Fruit fly (Drosophila melanogaster) whole organism, embryonic: ENCODE results near the gene CG13896.

ENCODE experiments used
- CG10267 ChIP-seq: fragments of 200-800 bp; sonication (Bioruptor generic); optimal IDR thresholded peaks from 2 replicates; lab custom pipeline; 2018; ENCODE audit warnings: missing biosample characterization, mild to moderate bottlenecking, missing genetic modification characterization, moderate library complexity
- CG10366 ChIP-seq: fragments of 200-800 bp; sonication (Bioruptor generic); IDR thresholded peaks from 2 replicates; pipeline ENCODE4 v1.3.6; 2022; ENCODE audit warnings: missing biosample characterization, missing genetic modification characterization
- CG11695 ChIP-seq: fragments of 200-800 bp; sonication (Bioruptor generic); IDR thresholded peaks from 3 replicates; pipeline ENCODE4 v1.3.6; 2022; ENCODE audit warnings: missing biosample characterization, missing genetic modification characterization
- CG12155 ChIP-seq: fragments of 200-800 bp; sonication (Bioruptor generic); optimal IDR thresholded peaks from 3 replicates; lab custom pipeline; 2016; ENCODE audit warnings: missing biosample characterization, missing genetic modification characterization
- CG14860 ChIP-seq: fragments of 200-800 bp; sonication (Bioruptor generic); IDR thresholded peaks from 3 replicates; pipeline ENCODE4 v1.3.6; 2022; ENCODE audit warnings: missing biosample characterization, missing genetic modification characterization; ENCODE audit not compliant: partially characterized antibody
- CG1603 ChIP-seq: fragments of 200-800 bp; sonication (Bioruptor generic); optimal IDR thresholded peaks from 2 replicates; lab custom pipeline; 2019; ENCODE audit warnings: missing biosample characterization, mild to moderate bottlenecking, missing genetic modification characterization, moderate library complexity
- CG17568 ChIP-seq: fragments of 200-800 bp; sonication (Bioruptor generic); optimal IDR thresholded peaks from 2 replicates; lab custom pipeline; 2018; ENCODE audit warnings: missing biosample characterization, mild to moderate bottlenecking, missing genetic modification characterization, moderate library complexity
- CG17612 ChIP-seq: fragments of 200-800 bp; sonication (Bioruptor generic); IDR thresholded peaks from 2 replicates; pipeline ENCODE4 v1.3.6; 2022; ENCODE audit warnings: missing biosample characterization, missing genetic modification characterization
- CG18764 ChIP-seq: fragments of 200-800 bp; sonication (Bioruptor generic); optimal IDR thresholded peaks from 3 replicates; lab custom pipeline; 2016; ENCODE audit warnings: missing biosample characterization, missing genetic modification characterization
- CG2116 ChIP-seq: fragments of 200-800 bp; sonication (Bioruptor generic); optimal IDR thresholded peaks from 3 replicates; lab custom pipeline; 2018; ENCODE audit warnings: missing biosample characterization, mild to moderate bottlenecking, missing genetic modification characterization
- CG30403 ChIP-seq: fragments of 200-800 bp; sonication (Bioruptor generic); optimal IDR thresholded peaks from 3 replicates; lab custom pipeline; 2016; ENCODE audit warnings: missing biosample characterization, missing genetic modification characterization
- CG31224 ChIP-seq: fragments of 200-800 bp; sonication (Bioruptor generic); IDR thresholded peaks from 2 replicates; pipeline ENCODE4 v1.3.6; 2022; ENCODE audit warnings: missing biosample characterization, missing genetic modification characterization
- CG31365 ChIP-seq: fragments of 200-800 bp; sonication (Bioruptor generic); optimal IDR thresholded peaks from 2 replicates; lab custom pipeline; 2018; ENCODE audit warnings: missing biosample characterization, mild to moderate bottlenecking, missing genetic modification characterization
- CG42726 ChIP-seq: fragments of 200-800 bp; sonication (Bioruptor generic); IDR thresholded peaks from 2 replicates; pipeline ENCODE4 v1.3.6; 2022; ENCODE audit warnings: missing biosample characterization, missing genetic modification characterization; ENCODE audit not compliant: partially characterized antibody
- CG4404 ChIP-seq: fragments of 200-800 bp; sonication (Bioruptor generic); IDR thresholded peaks from 2 replicates; pipeline ENCODE4 v1.3.6; 2022; ENCODE audit warnings: missing biosample characterization, missing genetic modification characterization
- CG4424 ChIP-seq: fragments of 200-800 bp; sonication (Bioruptor generic); optimal IDR thresholded peaks from 3 replicates; lab custom pipeline; 2016; ENCODE audit warnings: missing biosample characterization, missing genetic modification characterization
- CG6254 ChIP-seq: fragments of 200-800 bp; sonication (Bioruptor generic); optimal IDR thresholded peaks from 3 replicates; lab custom pipeline; 2017; ENCODE audit warnings: mild to moderate bottlenecking, missing biosample characterization, missing genetic modification reagents, missing genetic modification characterization
- CG6272 ChIP-seq: fragments of 200-800 bp; sonication (Bioruptor generic); IDR thresholded peaks from 2 replicates; pipeline ENCODE4 v1.3.6; 2022; ENCODE audit warnings: missing biosample characterization, missing genetic modification characterization
- CG6791 ChIP-seq: fragments of 200-800 bp; sonication (Bioruptor generic); IDR thresholded peaks from 3 replicates; pipeline ENCODE4 v1.3.6; 2022; ENCODE audit warnings: missing biosample characterization, missing genetic modification characterization; ENCODE audit not compliant: partially characterized antibody
- CG7745 ChIP-seq: fragments of 200-800 bp; sonication (Bioruptor generic); optimal IDR thresholded peaks from 2 replicates; lab custom pipeline; 2018; ENCODE audit warnings: missing biosample characterization, mild to moderate bottlenecking, missing genetic modification characterization, moderate library complexity
- CG7987 ChIP-seq: fragments of 200-800 bp; sonication (Bioruptor generic); optimal IDR thresholded peaks from 2 replicates; lab custom pipeline; 2018; ENCODE audit warnings: missing biosample characterization, mild to moderate bottlenecking, missing genetic modification characterization, moderate library complexity
- CG8924 ChIP-seq: fragments of 200-800 bp; optimal IDR thresholded peaks from 3 replicates; lab custom pipeline; 2019; ENCODE audit warnings: missing biosample characterization, mild to moderate bottlenecking, missing genetic modification characterization, moderate library complexity
- CG9876 ChIP-seq: fragments of 200-800 bp; sonication (Bioruptor generic); optimal IDR thresholded peaks from 2 replicates; lab custom pipeline; 2016; ENCODE audit warnings: missing biosample characterization, missing genetic modification characterization
- CoRest ChIP-seq: fragments of 200-800 bp; sonication (Bioruptor generic); optimal IDR thresholded peaks from 3 replicates; lab custom pipeline; 2018; ENCODE audit warnings: missing biosample characterization, mild to moderate bottlenecking, missing genetic modification characterization, moderate library complexity
- Doc3 ChIP-seq: fragments of 200-800 bp; sonication (Bioruptor generic); IDR thresholded peaks from 3 replicates; pipeline ENCODE4 v1.3.6; 2022; ENCODE audit warnings: missing biosample characterization, missing genetic modification characterization; ENCODE audit not compliant: partially characterized antibody
- Elba2 ChIP-seq: fragments of 200-800 bp; sonication (Bioruptor generic); optimal IDR thresholded peaks from 3 replicates; lab custom pipeline; 2016; ENCODE audit warnings: missing biosample characterization, missing genetic modification characterization
- Mad ChIP-seq: fragments of 200-800 bp; sonication (Bioruptor generic); optimal IDR thresholded peaks from 2 replicates; lab custom pipeline; 2016; ENCODE audit warnings: missing biosample characterization, missing genetic modification characterization
- Med ChIP-seq: fragments of 200-800 bp; sonication (Bioruptor generic); peaks from one replicate; lab custom pipeline; 2016; ENCODE audit warnings: missing biosample characterization, missing genetic modification characterization, mild to moderate bottlenecking, inconsistent platforms, moderate library complexity
- Poxn ChIP-seq: fragments of 200-800 bp; sonication (Bioruptor generic); IDR thresholded peaks from 2 replicates; pipeline ENCODE4 v1.3.6; 2022; ENCODE audit warnings: missing biosample characterization, missing genetic modification characterization
- Ravus ChIP-seq: fragments of 200-800 bp; sonication (Bioruptor generic); IDR thresholded peaks from 2 replicates; pipeline ENCODE4 v1.3.6; 2022; ENCODE audit warnings: missing biosample characterization, missing genetic modification characterization
- Scr ChIP-seq: fragments of 200-800 bp; sonication (Bioruptor generic); IDR thresholded peaks from 2 replicates; pipeline ENCODE4 v1.3.6; 2022; ENCODE audit warnings: missing biosample characterization, missing genetic modification characterization; ENCODE audit not compliant: partially characterized antibody
- Trl ChIP-seq, 3 experiments: fragments of >200 bp in 2 of 3; fragments of 200-800 bp in 1 of 3; sonication (Bioruptor generic) in 1 of 3; optimal IDR thresholded peaks; 2 replicates in 1 of 3; 3 replicates in 2 of 3; lab custom pipeline; 2016 to 2017; ENCODE audit warnings: missing biosample characterization in 1 of 3, missing genetic modification characterization in 1 of 3
- aop ChIP-seq: fragments of 200-800 bp; sonication (Bioruptor generic); IDR thresholded peaks from 2 replicates; pipeline ENCODE4 v1.3.6; 2022; ENCODE audit warnings: missing biosample characterization, missing genetic modification characterization
- bowl ChIP-seq: fragments of 200-800 bp; sonication (Bioruptor generic); IDR thresholded peaks from 2 replicates; pipeline ENCODE4 v1.3.6; 2022; ENCODE audit warnings: missing biosample characterization, missing genetic modification characterization
- corto ChIP-seq: fragments of 200-800 bp; sonication (Bioruptor generic); optimal IDR thresholded peaks from 2 replicates; lab custom pipeline; 2016; ENCODE audit warnings: missing biosample characterization, mild to moderate bottlenecking, missing genetic modification characterization, moderate library complexity
- dan ChIP-seq: fragments of 200-800 bp; sonication (Bioruptor generic); IDR thresholded peaks from 2 replicates; pipeline ENCODE4 v1.3.6; 2022; ENCODE audit warnings: missing biosample characterization, missing genetic modification characterization
- dmrt11E ChIP-seq: fragments of 200-800 bp; sonication (Bioruptor generic); optimal IDR thresholded peaks from 3 replicates; lab custom pipeline; 2018; ENCODE audit warnings: missing biosample characterization, mild to moderate bottlenecking, missing genetic modification characterization, moderate library complexity
- gcm2 ChIP-seq: fragments of 200-800 bp; sonication (Bioruptor generic); optimal IDR thresholded peaks from 2 replicates; lab custom pipeline; 2016; ENCODE audit warnings: missing biosample characterization, missing genetic modification characterization
- gsb-n ChIP-seq: fragments of 200-800 bp; sonication (Bioruptor generic); optimal IDR thresholded peaks from 3 replicates; lab custom pipeline; 2018; ENCODE audit warnings: missing biosample characterization, mild to moderate bottlenecking, missing genetic modification characterization
- hbn ChIP-seq: fragments of 200-800 bp; sonication (Bioruptor generic); IDR thresholded peaks from 2 replicates; pipeline ENCODE4 v1.3.6; 2022; ENCODE audit warnings: missing biosample characterization, missing genetic modification characterization; ENCODE audit not compliant: partially characterized antibody
- ken ChIP-seq: fragments of 200-800 bp; sonication (Bioruptor generic); IDR thresholded peaks from 3 replicates; pipeline ENCODE4 v1.3.6; 2022; ENCODE audit warnings: missing biosample characterization, missing genetic modification characterization
- lbe ChIP-seq: fragments of 200-800 bp; sonication (Bioruptor generic); optimal IDR thresholded peaks from 2 replicates; lab custom pipeline; 2016; ENCODE audit warnings: missing biosample characterization, mild to moderate bottlenecking, missing genetic modification characterization
- lmd ChIP-seq: fragments of 200-800 bp; sonication (Bioruptor generic); IDR thresholded peaks from 2 replicates; pipeline ENCODE4 v1.3.6; 2022; ENCODE audit warnings: missing biosample characterization, missing genetic modification characterization
- otp ChIP-seq: fragments of 200-800 bp; sonication (Bioruptor generic); IDR thresholded peaks from 3 replicates; pipeline ENCODE4, ENCODE4 v1.3.6; 2022; ENCODE audit warnings: missing biosample characterization, missing genetic modification characterization
- pan ChIP-seq, 4 experiments: fragments of >200 bp in 3 of 4; fragments of 200-800 bp in 1 of 4; sonication (Bioruptor generic) in 1 of 4; optimal IDR thresholded peaks in 3 of 4; IDR thresholded peaks in 1 of 4; 2 replicates each; pipeline versions ENCODE4 v1.3.6 to Lab custom; 2017 to 2022; ENCODE audit warnings: missing biosample characterization in 2 of 4, missing genetic modification characterization in 2 of 4, mixed read lengths in 1 of 4
- pum ChIP-seq: fragments of 200-800 bp; sonication (Bioruptor generic); optimal IDR thresholded peaks from 2 replicates; lab custom pipeline; 2016; ENCODE audit warnings: missing biosample characterization, missing genetic modification characterization
- z ChIP-seq: fragments of 200-800 bp; sonication (Bioruptor generic); IDR thresholded peaks from 3 replicates; pipeline ENCODE4 v1.3.6; 2022; ENCODE audit warnings: missing biosample characterization, missing genetic modification characterization

CG13896 gene

DNA sequence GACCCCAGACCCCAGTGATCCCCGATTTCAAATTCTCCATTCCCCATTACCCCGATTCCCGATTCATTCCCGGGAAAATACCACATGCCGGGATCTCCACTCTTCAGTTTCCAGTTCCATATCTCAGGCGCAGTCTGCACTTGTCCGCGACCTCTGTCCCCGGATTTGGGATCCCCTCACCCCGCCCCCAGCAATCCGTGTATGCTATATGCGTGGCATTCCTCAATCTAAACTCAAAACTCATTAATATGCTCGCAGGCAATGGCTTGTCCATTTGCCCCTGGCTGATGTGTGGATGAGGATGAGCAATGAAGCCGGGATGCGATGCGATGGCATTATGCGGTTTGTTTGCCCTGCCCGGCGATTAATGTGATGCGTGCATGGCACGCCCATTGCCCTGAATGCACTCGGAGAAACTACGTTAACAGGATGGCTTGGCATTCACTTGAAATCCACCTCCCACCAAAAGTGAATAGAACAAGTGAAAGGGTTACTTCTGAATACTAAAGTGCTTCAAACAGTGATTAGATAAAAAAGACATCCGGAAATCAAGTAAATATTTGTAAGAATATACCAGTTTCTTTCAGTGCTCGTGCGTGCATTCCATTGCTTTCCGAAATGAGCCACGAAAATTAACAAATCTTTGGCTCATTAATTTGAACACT is 14.0 kb upstream of the CG13896 start (continued):
- TF ChIP-seq otp (GFP tag; lab: Robert Waterston, UW), result peak; percentile 92
- TF ChIP-seq CG42726 (GFP tag; lab: Robert Waterston, UW), result no peak
- peak; percentile 73 for TF ChIP-seq CoRest (tag; lab: Kevin White, UChicago)
- TF ChIP-seq CG11695 (GFP tag; lab: Robert Waterston, UW), result peak; percentile 70; the same call in 2 of the 3 replicates
- peak; percentile 20 for TF ChIP-seq gcm2 (GFP tag; lab: Kevin White, UChicago)
- no peak for TF ChIP-seq CG31224
- peak; percentile 83 for TF ChIP-seq CG8924 (tag; lab: Kevin White, UChicago)
- TF ChIP-seq corto (GFP tag; lab: Kevin White, UChicago), result peak; percentile 63
- TF ChIP-seq CG6254 (GFP tag; lab: Kevin White, UChicago), result peak; percentile 65
- peak; percentile 76 for TF ChIP-seq Mad
- TF ChIP-seq CG7745 (tag; lab: Kevin White, UChicago), result peak; percentile 57
- no peak; the same call in 1 of the 2 replicates for TF ChIP-seq CG17612 (GFP tag; lab: Robert Waterston, UW)
- TF ChIP-seq Ravus, result no peak
- peak; percentile 34; the same call in 1 of the 2 replicates for TF ChIP-seq lmd (GFP tag; lab: Robert Waterston, UW)
- TF ChIP-seq ken (GFP tag; lab: Robert Waterston, UW), result peak; percentile 74; the same call in 2 of the 3 replicates
- TF ChIP-seq CG10366 (GFP tag; lab: Robert Waterston, UW), result peak; percentile 63
- TF ChIP-seq CG14860 (GFP tag; lab: Robert Waterston, UW), result no peak
- peak; percentile 87 for TF ChIP-seq CG10267 (tag; lab: Kevin White, UChicago)
- TF ChIP-seq lbe (GFP tag; lab: Kevin White, UChicago), result peak; percentile 72
- TF ChIP-seq bowl (GFP tag; lab: Robert Waterston, UW), result no peak
- TF ChIP-seq Scr (GFP tag; lab: Robert Waterston, UW), result no peak
- TF ChIP-seq gsb-n (tag; lab: Kevin White, UChicago), result peak; percentile 88
- peak; percentile 66 for TF ChIP-seq CG12155
- TF ChIP-seq pan (optimal IDR thresholded peaks at IDR 0.05; lab: Kevin White, UChicago), result no peak
- TF ChIP-seq pan (GFP tag; optimal IDR thresholded peaks at IDR 0.05 in 1 of 2, IDR thresholded peaks at IDR 0.05 in 1 of 2), result peak in 1 of 2 experiments; percentile 41
- TF ChIP-seq Trl (optimal IDR thresholded peaks at IDR 0.05; lab: Kevin White, UChicago), result no peak
- peak; percentile 83 for TF ChIP-seq Trl (GFP tag; optimal IDR thresholded peaks at IDR 0.05; lab: Kevin White, UChicago)
- TF ChIP-seq hbn (GFP tag; lab: Robert Waterston, UW), result no peak
- TF ChIP-seq CG4424 (GFP tag; lab: Kevin White, UChicago), result peak; percentile 87
- no peak for TF ChIP-seq aop (GFP tag; lab: Robert Waterston, UW)
- TF ChIP-seq CG1603, result peak; percentile 95

- TF ChIP-seq z (GFP tag; lab: Robert Waterston, UW) (peak; percentile 71), CG4404 (peak; percentile 95), dan (GFP tag; lab: Robert Waterston, UW) (peak; percentile 96), CG31365 (tag; lab: Kevin White, UChicago) (peak; percentile 59), CG7987 (GFP tag; lab: Kevin White, UChicago) (peak; percentile 86), CG17568 (GFP tag; lab: Kevin White, UChicago) (peak; percentile 88), Poxn (no peak), Elba2 (peak; percentile 76), CG6791 (GFP tag; lab: Robert Waterston, UW) (0 out of 3 replicates have a peak, but pooled peaks have one; percentile 50), CG6272 (GFP tag; lab: Robert Waterston, UW) (peak; percentile 81), CG2116 (GFP tag; lab: Kevin White, UChicago) (peak; percentile 67), CG9876 (GFP tag; lab: Kevin White, UChicago) (peak; percentile 76), dmrt11E (tag; lab: Kevin White, UChicago) (peak; percentile 99), CG30403 (GFP tag; lab: Kevin White, UChicago) (peak; percentile 94), CG18764 (peak; percentile 85), Doc3 (no peak), Med (GFP tag; lab: Kevin White, UChicago) (peak; percentile 97), pum (GFP tag; lab: Kevin White, UChicago) (peak; percentile 94)
Measured at dm6 chr3L:724518-725341, 13.1 kb upstream of the CG13896 start.
